Worm (Caenorhabditis elegans) whole organism, young adult: ENCODE measurements around the gene phf-15.
A peak's percentile ranks its signal among the peaks of the same experiment; 100 is the strongest.
"Not testable (repeated sequence)": the region's sequence is repeated elsewhere in the genome, so short reads cannot be mapped to it uniquely, and the experiment has no call there.

ENCODE experiments used
- B0261.1 ChIP-seq: sonication (generic microtip); optimal IDR thresholded peaks from 2 replicates; lab custom pipeline; 2016; ENCODE audit warnings: mild to moderate bottlenecking, missing genetic modification characterization, moderate library complexity, missing compliant biosample characterization
- F39B2.1 ChIP-seq: fragments of 200-800 bp; sonication (Bioruptor generic); IDR thresholded peaks from 2 replicates; pipeline ENCODE4 v1.3.6; 2022; ENCODE audit warnings: missing genetic modification reagents, missing genetic modification characterization, missing compliant biosample characterization
- Y53F4B.3 ChIP-seq: fragments of 200-800 bp; sonication (Bioruptor generic); IDR thresholded peaks from 2 replicates; pipeline ENCODE4 v1.3.6; 2022; ENCODE audit warnings: missing genetic modification reagents, missing genetic modification characterization, missing compliant biosample characterization
- Y56A3A.18 ChIP-seq: fragments of 200-800 bp; sonication (Bioruptor generic); IDR thresholded peaks from 2 replicates; pipeline ENCODE4 v1.3.6; 2022; ENCODE audit warnings: missing genetic modification reagents, missing genetic modification characterization, missing compliant biosample characterization
- akir-1 ChIP-seq: fragments of 200-800 bp; sonication (Bioruptor generic); optimal IDR thresholded peaks from 2 replicates; lab custom pipeline; 2018; ENCODE audit warnings: mild to moderate bottlenecking, missing genetic modification characterization, moderate library complexity, missing compliant biosample characterization
- aptf-2 ChIP-seq: fragments of 200-800 bp; sonication (Bioruptor generic); conservative IDR thresholded peaks from 2 replicates; pipeline ENCODE4 v1.3.6; 2022; ENCODE audit warnings: missing genetic modification reagents, missing genetic modification characterization, missing compliant biosample characterization
- aptf-3 ChIP-seq: fragments of 200-800 bp; sonication (Bioruptor generic); IDR thresholded peaks from 2 replicates; pipeline ENCODE4 v1.3.6; 2022; ENCODE audit warnings: missing genetic modification characterization, missing compliant biosample characterization
- atf-7 ChIP-seq: sonication (generic microtip); optimal IDR thresholded peaks from 2 replicates; lab custom pipeline; 2017; ENCODE audit warnings: mild to moderate bottlenecking, missing genetic modification characterization, missing compliant biosample characterization
- athp-1 ChIP-seq: sonication (generic microtip); optimal IDR thresholded peaks from 2 replicates; lab custom pipeline; 2017; ENCODE audit warnings: mild to moderate bottlenecking, missing genetic modification characterization, missing compliant biosample characterization
- attf-3 ChIP-seq: fragments of 200-800 bp; sonication (Bioruptor generic); conservative IDR thresholded peaks from 2 replicates; pipeline ENCODE4 v1.3.6; 2022; ENCODE audit warnings: missing genetic modification reagents, missing genetic modification characterization, missing compliant biosample characterization
- attf-5 ChIP-seq: fragments of 200-800 bp; sonication (Bioruptor generic); optimal IDR thresholded peaks from 2 replicates; lab custom pipeline; 2018; ENCODE audit warnings: mild to moderate bottlenecking, missing genetic modification characterization, missing compliant biosample characterization
- bed-1 ChIP-seq: fragments of 200-800 bp; sonication (Bioruptor generic); IDR thresholded peaks from 2 replicates; pipeline ENCODE4 v1.3.6; 2022; ENCODE audit warnings: missing genetic modification reagents, missing genetic modification characterization, missing compliant biosample characterization
- cebp-1 ChIP-seq, 2 experiments: fragments of 200-800 bp in 1 of 2; sonication (Bioruptor generic) in 1 of 2; sonication (generic microtip) in 1 of 2; IDR thresholded peaks in 1 of 2; optimal IDR thresholded peaks in 1 of 2; 2 replicates each; pipeline versions ENCODE4 v1.3.6 to Lab custom; 2017 to 2022; ENCODE audit warnings: missing compliant biosample characterization in 2 of 2, missing genetic modification characterization in 2 of 2, mild to moderate bottlenecking in 1 of 2, missing genetic modification reagents in 1 of 2, moderate library complexity in 1 of 2
- him-1 ChIP-seq: sonication (generic microtip); optimal IDR thresholded peaks from 2 replicates; lab custom pipeline; 2016; ENCODE audit warnings: missing genotype, missing genetic modification reagents, missing genetic modification characterization, missing compliant biosample characterization
- hmg-1.2 ChIP-seq: fragments of 200-800 bp; sonication (Bioruptor generic); IDR thresholded peaks from 2 replicates; pipeline ENCODE4 v1.3.6; 2022; ENCODE audit warnings: missing genetic modification reagents, missing genetic modification characterization, missing compliant biosample characterization
- lag-1 ChIP-seq: fragments of 200-800 bp; sonication (Bioruptor generic); IDR thresholded peaks from 2 replicates; pipeline ENCODE4 v1.3.6; 2022; ENCODE audit warnings: missing genetic modification reagents, missing genetic modification characterization, missing compliant biosample characterization
- lin-26 ChIP-seq: fragments of 200-800 bp; sonication (Bioruptor generic); IDR thresholded peaks from 2 replicates; pipeline ENCODE4 v1.3.6; 2022; ENCODE audit warnings: missing genetic modification reagents, missing genetic modification characterization, missing compliant biosample characterization
- lin-35 ChIP-seq, 3 experiments: fragments of 150-350 bp in 2 of 3; sonication (generic microtip) in 1 of 3; optimal IDR thresholded peaks; 2 replicates each; lab custom pipeline; 2014 to 2018; ENCODE audit warnings: missing biosample characterization in 3 of 3, missing genetic modification characterization in 3 of 3, missing genetic modification reagents in 3 of 3
- mel-28 ChIP-seq: sonication (generic microtip); optimal IDR thresholded peaks from 2 replicates; lab custom pipeline; 2016; ENCODE audit warnings: borderline replicate concordance, mild to moderate bottlenecking, missing genetic modification characterization, missing compliant biosample characterization
- nhr-179 ChIP-seq: sonication (generic microtip); optimal IDR thresholded peaks from 2 replicates; lab custom pipeline; 2016; ENCODE audit warnings: mild to moderate bottlenecking, missing genetic modification characterization, missing compliant biosample characterization
- nhr-80 ChIP-seq: sonication (generic microtip); optimal IDR thresholded peaks from 2 replicates; lab custom pipeline; 2016; ENCODE audit warnings: missing genetic modification characterization, missing compliant biosample characterization
- rcor-1 ChIP-seq: fragments of 200-800 bp; sonication (Bioruptor generic); IDR thresholded peaks from 2 replicates; pipeline ENCODE4 v1.3.6; 2022; ENCODE audit warnings: missing genetic modification reagents, missing genetic modification characterization, missing compliant biosample characterization
- rec-8 ChIP-seq, 2 experiments: sonication (generic microtip); optimal IDR thresholded peaks; 2 replicates each; lab custom pipeline; 2016; ENCODE audit warnings: mild to moderate bottlenecking in 2 of 2, missing genetic modification characterization in 2 of 2, missing genetic modification reagents in 2 of 2, missing genotype in 2 of 2, missing biosample characterization in 1 of 2, missing compliant biosample characterization in 1 of 2, moderate library complexity in 1 of 2
- rpc-1 ChIP-seq, 2 experiments: fragments of 150-350 bp in 1 of 2; sonication (generic microtip) in 1 of 2; optimal IDR thresholded peaks; 2 replicates each; lab custom pipeline; 2014 to 2018; ENCODE audit warnings: missing biosample characterization in 1 of 2, missing genetic modification characterization in 1 of 2, missing genetic modification reagents in 1 of 2, missing genotype in 1 of 2
- snpc-3.4 ChIP-seq: sonication (generic microtip); optimal IDR thresholded peaks from 2 replicates; lab custom pipeline; 2017; ENCODE audit warnings: missing genetic modification characterization, mild to moderate bottlenecking, missing compliant biosample characterization, antibody characterized with exemption, moderate library complexity, missing genotype, missing genetic modification reagents
- tbp1 ChIP-seq: fragments of 200-800 bp; sonication (Bioruptor generic); optimal IDR thresholded peaks from 2 replicates; lab custom pipeline; 2018; ENCODE audit warnings: mild to moderate bottlenecking, missing genetic modification characterization, missing compliant biosample characterization
- unc-62 ChIP-seq: fragments of 150-350 bp; optimal IDR thresholded peaks from 2 replicates; lab custom pipeline; 2014; ENCODE audit warnings: missing biosample characterization, missing genetic modification reagents, missing genetic modification characterization
- ztf-25 ChIP-seq: fragments of 200-800 bp; sonication (Bioruptor generic); IDR thresholded peaks from 2 replicates; pipeline ENCODE4 v1.3.6; 2022; ENCODE audit warnings: missing genetic modification reagents, missing genetic modification characterization, missing compliant biosample characterization

The phf-15 gene

DNA sequence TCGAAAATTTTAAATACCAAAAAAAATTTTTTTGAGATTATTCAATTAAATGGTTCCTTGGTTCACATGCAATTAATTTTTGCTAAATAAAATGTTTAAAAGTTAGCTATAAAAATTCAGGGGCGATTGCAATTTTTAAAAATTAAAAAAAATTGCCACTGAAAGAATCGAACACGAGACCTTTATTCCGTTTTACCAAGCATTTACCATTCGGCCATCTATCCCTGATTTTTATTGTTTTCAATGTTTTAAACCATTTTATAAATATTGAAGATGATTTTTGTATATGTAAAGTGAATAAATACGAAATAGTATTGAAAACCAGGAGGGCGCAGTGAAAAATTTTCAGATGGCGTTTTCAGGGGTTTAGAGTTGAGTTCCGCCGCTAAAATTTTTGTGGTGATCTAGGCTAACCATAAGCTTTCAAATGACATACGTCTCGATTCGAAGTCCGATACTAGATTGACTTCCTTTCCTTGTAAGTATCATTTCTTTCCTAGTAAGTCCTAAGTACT, 39.6 kb downstream of the phf-15 start:
- peak; percentile 61 for TF ChIP-seq lin-26 (GFP tag; lab: Robert Waterston, UW)
- TF ChIP-seq B0261.1, result peak; percentile 34
- peak; percentile 86 for TF ChIP-seq hmg-1.2 (GFP tag; lab: Robert Waterston, UW)
- not testable (repeated sequence) for TF ChIP-seq rpc-1 (optimal IDR thresholded peaks at IDR 0.05; lab: Kevin White, UChicago)
- peak; percentile 57 for TF ChIP-seq rpc-1 (tag; optimal IDR thresholded peaks at IDR 0.05; lab: Kevin White, UChicago)
- TF ChIP-seq tbp1, result peak; percentile 64
- TF ChIP-seq ztf-25 (GFP tag; lab: Robert Waterston, UW), result 0 out of 2 replicates have a peak, but pooled peaks have one; percentile 71
- TF ChIP-seq, all 124 proteins: peak for 6; not testable (repeated sequence) for 118

DNA sequence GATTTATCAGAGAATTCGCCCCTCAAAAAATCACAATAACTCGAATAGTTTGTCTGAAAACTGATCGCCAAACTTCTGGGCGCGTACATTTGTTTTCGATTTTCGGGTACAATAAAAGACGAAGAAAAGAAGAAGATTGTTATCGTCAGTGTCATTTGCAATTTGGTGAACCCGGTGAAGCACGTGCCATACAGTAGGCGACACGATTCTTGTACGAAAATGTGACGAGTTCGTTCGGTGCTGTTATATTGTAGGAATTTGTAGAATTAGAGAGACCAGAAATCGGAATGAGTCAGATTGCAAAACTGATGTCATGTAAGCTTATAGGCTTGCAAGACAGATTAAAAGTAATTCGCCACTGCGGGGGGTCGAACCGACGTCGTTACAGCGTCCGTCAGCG, 45.1 kb downstream of the phf-15 start:
- TF ChIP-seq rec-8 (tag; optimal IDR thresholded peaks at IDR 0.05; lab: Kevin White, UChicago) (no peak), akir-1 (GFP tag; lab: Kevin White, UChicago) (no peak), unc-62 (GFP tag; lab: Kevin White, UChicago) (no peak), snpc-3.4 (no peak), aptf-2 (GFP tag; lab: Robert Waterston, UW) (no peak), attf-3 (GFP tag; lab: Robert Waterston, UW) (no peak), lag-1 (GFP tag; lab: Robert Waterston, UW) (no peak), attf-5 (GFP tag; lab: Kevin White, UChicago) (no peak), F39B2.1 (GFP tag; lab: Robert Waterston, UW) (no peak), him-1 (tag; lab: Kevin White, UChicago) (no peak), nhr-179 (tag; lab: Kevin White, UChicago) (no peak), Y56A3A.18 (GFP tag; lab: Robert Waterston, UW) (no peak), lin-35 (GFP tag; optimal IDR thresholded peaks at IDR 0.05; lab: Kevin White, UChicago) (no peak), athp-1 (no peak), mel-28 (tag; lab: Kevin White, UChicago) (no peak)
- TF ChIP-seq, all 124 proteins: peak for 0

DNA sequence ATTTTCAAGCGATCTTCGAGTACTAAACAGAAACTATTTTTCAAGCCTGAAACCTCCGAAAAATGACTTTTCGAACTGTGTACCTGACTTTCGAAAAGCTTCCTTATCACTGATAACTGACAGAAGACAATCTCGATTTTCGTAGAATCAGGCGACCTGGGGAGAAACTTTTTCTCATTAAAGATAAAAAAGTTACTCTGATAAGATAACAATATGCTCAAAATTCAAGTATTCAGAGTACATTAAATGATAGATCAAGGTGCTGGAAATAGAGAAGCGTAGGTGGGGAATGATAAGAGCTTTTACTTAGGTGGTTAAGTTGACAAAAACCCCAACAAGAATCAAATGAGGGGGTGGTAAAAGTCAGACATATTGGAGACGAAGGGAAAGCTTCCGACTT, 47.4 kb downstream of the phf-15 start, which contains the start of gene prk-2:
prk-2 (minus strand) TSS at position 156 of the 400 bp plus-strand sequence.
- TF ChIP-seq B0261.1 (no peak), atf-7 (tag; lab: Kevin White, UChicago) (peak; percentile 13), aptf-3 (no peak), nhr-80 (tag; lab: Kevin White, UChicago) (peak; percentile 90), rcor-1 (GFP tag; lab: Robert Waterston, UW) (no peak)

DNA sequence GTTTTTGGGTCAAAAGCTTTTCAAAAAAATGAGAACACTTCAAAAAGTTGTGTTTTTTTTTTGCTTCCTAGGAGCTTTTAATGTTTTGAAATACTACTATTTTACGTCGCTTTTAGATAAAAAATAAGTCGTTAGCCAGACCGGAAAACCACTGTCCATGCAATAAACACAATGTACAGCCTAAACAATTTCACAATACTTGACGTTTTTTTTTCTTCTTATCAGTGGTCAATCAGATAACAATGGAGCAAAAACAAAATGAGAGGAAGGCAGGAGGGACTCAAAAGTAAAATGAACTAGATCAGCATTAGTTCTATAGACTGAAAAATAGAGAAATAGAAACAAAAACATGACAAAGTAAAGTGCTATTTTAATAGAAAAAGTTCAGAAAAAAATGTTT, 48.1 kb downstream of the phf-15 start:
- TF ChIP-seq athp-1 (no peak), cebp-1 (GFP tag; IDR thresholded peaks at IDR 0.05; lab: Robert Waterston, UW) (no peak; the same call in 1 of the 2 replicates), cebp-1 (tag; optimal IDR thresholded peaks at IDR 0.05; lab: Kevin White, UChicago) (peak; percentile 58), Y53F4B.3 (GFP tag; lab: Robert Waterston, UW) (no peak)

DNA sequence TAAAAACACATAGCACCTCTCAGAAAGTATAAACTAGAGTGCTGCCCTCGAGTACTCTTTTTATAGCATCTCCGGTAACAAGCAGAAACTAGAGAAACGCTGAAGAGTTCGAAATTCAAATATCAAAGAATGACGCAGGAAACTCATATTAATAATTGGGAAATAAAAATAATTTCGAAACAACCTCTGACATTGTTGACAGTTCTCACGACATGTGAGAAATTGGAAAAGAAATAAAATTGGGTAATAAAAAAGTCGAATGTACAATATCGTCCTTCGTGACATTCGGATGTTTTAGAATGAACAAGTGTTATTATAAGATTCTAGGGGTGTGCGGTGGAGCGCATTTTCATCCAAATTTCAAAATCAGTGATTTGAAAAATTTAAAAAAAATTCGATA, 49.6 kb downstream of the phf-15 start:
- TF ChIP-seq Y53F4B.3 (GFP tag; lab: Robert Waterston, UW), result no peak
- no peak for TF ChIP-seq cebp-1 (GFP tag; IDR thresholded peaks at IDR 0.05; lab: Robert Waterston, UW)
- TF ChIP-seq cebp-1 (tag; optimal IDR thresholded peaks at IDR 0.05; lab: Kevin White, UChicago), result peak; percentile 20
- peak; percentile 23 for TF ChIP-seq nhr-80 (tag; lab: Kevin White, UChicago)
- peak; percentile 55 for TF ChIP-seq unc-62 (GFP tag; lab: Kevin White, UChicago)
- TF ChIP-seq, all 124 proteins: peak for 3

DNA sequence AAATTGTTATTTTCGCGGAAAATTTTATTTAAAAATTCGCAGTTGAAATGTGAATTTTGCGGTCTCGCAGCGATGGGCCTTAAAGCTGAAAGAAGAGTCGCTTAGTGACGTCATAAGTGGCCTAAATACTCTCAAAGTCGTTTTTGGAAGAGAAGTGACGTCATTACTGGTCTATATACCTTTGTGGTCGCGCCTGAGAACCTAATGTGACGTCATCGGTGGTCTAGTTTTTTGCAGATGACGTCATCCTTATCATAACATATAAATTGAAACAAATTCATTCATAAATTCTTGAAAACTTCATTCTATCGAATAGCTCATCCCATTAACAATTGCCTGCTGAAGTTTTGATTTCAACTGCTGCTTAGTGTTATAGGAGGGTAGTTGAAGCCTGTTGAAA, 54.5 kb downstream of the phf-15 start:
- TF ChIP-seq atf-7 (tag; lab: Kevin White, UChicago) (peak; percentile 70), bed-1 (GFP tag; lab: Robert Waterston, UW) (no peak)
- TF ChIP-seq, all 124 proteins: peak for 1
